Worm (Caenorhabditis elegans): ENCODE measurements around the gene C44C10.11.
A peak's percentile ranks its signal among the peaks of the same experiment; 100 is the strongest.

Gene C44C10.11

DNA sequence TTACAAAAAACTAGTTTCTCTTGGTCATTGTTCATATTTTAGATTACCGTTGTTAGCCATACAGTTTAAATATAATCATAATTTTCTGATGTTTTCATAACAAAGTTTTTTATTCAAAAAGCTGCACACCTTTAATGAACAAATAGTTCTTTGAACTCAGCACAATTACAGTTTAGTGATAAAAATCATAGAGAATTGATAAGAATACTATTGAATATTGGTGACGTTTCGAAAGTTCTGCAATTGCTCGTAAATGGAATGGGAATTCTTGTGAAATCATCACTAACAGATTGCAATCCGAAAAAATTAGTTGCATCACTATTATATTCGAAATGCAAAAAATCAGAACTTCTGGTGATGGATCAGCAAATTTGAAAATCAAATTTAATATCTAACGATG lies 24.0 kb upstream of the C44C10.11 start:
- TF ChIP-seq tbx-8 (GFP tag; optimal IDR thresholded peaks at IDR 0.05) (no peak), lsy-2 (tag; optimal IDR thresholded peaks at IDR 0.05) (no peak), sem-2 (GFP tag; optimal IDR thresholded peaks at IDR 0.05) (no peak), elt-3 (tag; optimal IDR thresholded peaks at IDR 0.05) (no peak), ceh-39 (tag; optimal IDR thresholded peaks at IDR 0.05) (no peak), mls-2 (tag; optimal IDR thresholded peaks at IDR 0.05) (no peak), hlh-1 (tag; optimal IDR thresholded peaks at IDR 0.05) (no peak), zip-8 (tag; optimal IDR thresholded peaks at IDR 0.05) (no peak), pha-4 (tag; optimal IDR thresholded peaks at IDR 0.05) (no peak), nhr-76 (tag; optimal IDR thresholded peaks at IDR 0.05) (no peak), blmp-1 (tag; optimal IDR thresholded peaks at IDR 0.05) (no peak), cnd-1 (tag; optimal IDR thresholded peaks at IDR 0.05) (no peak), nhr-2 (tag; optimal IDR thresholded peaks at IDR 0.05) (no peak), elt-1 (tag; optimal IDR thresholded peaks at IDR 0.05; ENCODE audit: borderline replicate concordance, insufficient read depth) (no peak), ztf-11 (tag; optimal IDR thresholded peaks at IDR 0.05) (no peak)

DNA sequence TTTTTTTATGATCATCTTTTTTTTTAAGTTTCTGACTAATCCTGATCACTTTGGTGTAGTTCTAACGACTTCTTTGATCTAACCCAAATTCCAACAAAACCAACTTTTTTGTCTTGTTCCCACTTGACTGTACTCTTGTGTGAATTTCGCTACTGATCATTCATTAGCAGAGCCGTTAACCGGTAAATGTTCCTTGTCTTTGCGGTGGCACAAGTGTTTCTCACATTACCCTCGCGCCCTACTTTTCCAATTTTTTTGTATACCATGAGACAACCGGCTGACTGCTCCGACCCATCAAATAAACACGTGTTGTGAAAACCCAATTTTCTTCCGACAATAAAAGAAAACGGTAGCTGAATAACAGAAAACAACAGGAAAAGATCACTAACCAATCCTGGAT lies 22.6 kb upstream of the C44C10.11 start:
- TF ChIP-seq lsy-2 (tag; optimal IDR thresholded peaks at IDR 0.05) (no peak), sem-2 (GFP tag; optimal IDR thresholded peaks at IDR 0.05) (no peak), mab-5 (tag; optimal IDR thresholded peaks at IDR 0.05) (no peak), M03D4.4 (tag; optimal IDR thresholded peaks at IDR 0.05) (no peak), ces-1 (GFP tag; optimal IDR thresholded peaks at IDR 0.05) (no peak), nhr-12 (tag; optimal IDR thresholded peaks at IDR 0.05) (no peak), unc-62 (GFP tag; optimal IDR thresholded peaks at IDR 0.05) (no peak), ceh-39 (tag; optimal IDR thresholded peaks at IDR 0.05) (no peak), tbx-8 (GFP tag; optimal IDR thresholded peaks at IDR 0.05) (no peak), pha-4 (tag; optimal IDR thresholded peaks at IDR 0.05) (no peak), mls-2 (tag; optimal IDR thresholded peaks at IDR 0.05) (no peak), hlh-1 (tag; optimal IDR thresholded peaks at IDR 0.05) (no peak), snpc-4 (tag; optimal IDR thresholded peaks at IDR 0.05) (no peak), sptf-1 (tag; optimal IDR thresholded peaks at IDR 0.05) (no peak)

ce11 chrX:11727761-11728160 lies 17.6 kb upstream of the C44C10.11 start, which contains the start of the genes gst-42 and D1053.2:
Gene gst-42, minus strand, starts transcription at chrX:11727936.
Gene D1053.2, plus strand, starts transcription at chrX:11728151.
- TF ChIP-seq nhr-237 (tag; optimal IDR thresholded peaks at IDR 0.05): no peak
- no peak for TF ChIP-seq ceh-39 (tag; optimal IDR thresholded peaks at IDR 0.05)
- no peak for TF ChIP-seq blmp-1 (tag; optimal IDR thresholded peaks at IDR 0.05)
- TF ChIP-seq mls-2 (tag; optimal IDR thresholded peaks at IDR 0.05): no peak
- no peak for TF ChIP-seq snpc-4 (tag; optimal IDR thresholded peaks at IDR 0.05)
- no peak for TF ChIP-seq pha-4 (tag; optimal IDR thresholded peaks at IDR 0.05)
- TF ChIP-seq lin-13 (tag; optimal IDR thresholded peaks at IDR 0.05): no peak
- TF ChIP-seq ham-2 (GFP tag; optimal IDR thresholded peaks at IDR 0.05): no peak
- no peak for TF ChIP-seq zip-8 (tag; optimal IDR thresholded peaks at IDR 0.05)
- TF ChIP-seq hlh-1 (tag; optimal IDR thresholded peaks at IDR 0.05): no peak
- no peak for TF ChIP-seq drap-1 (GFP tag; optimal IDR thresholded peaks at IDR 0.05)
- no peak for TF ChIP-seq flh-1 (GFP tag; optimal IDR thresholded peaks at IDR 0.05)
- no peak for TF ChIP-seq cnd-1 (tag; optimal IDR thresholded peaks at IDR 0.05)
- TF ChIP-seq mep-1 (tag; optimal IDR thresholded peaks at IDR 0.05): no peak
- no peak for TF ChIP-seq tbx-8 (GFP tag; optimal IDR thresholded peaks at IDR 0.05)
- no peak for TF ChIP-seq ceh-43 (GFP tag; optimal IDR thresholded peaks at IDR 0.05)
- TF ChIP-seq unc-120 (tag; optimal IDR thresholded peaks at IDR 0.05; ENCODE audit: poor library complexity, severe bottlenecking): no peak
- no peak for TF ChIP-seq lin-32 (GFP tag; optimal IDR thresholded peaks at IDR 0.05)
- TF ChIP-seq ceh-83 (GFP tag; optimal IDR thresholded peaks at IDR 0.05): no peak

DNA sequence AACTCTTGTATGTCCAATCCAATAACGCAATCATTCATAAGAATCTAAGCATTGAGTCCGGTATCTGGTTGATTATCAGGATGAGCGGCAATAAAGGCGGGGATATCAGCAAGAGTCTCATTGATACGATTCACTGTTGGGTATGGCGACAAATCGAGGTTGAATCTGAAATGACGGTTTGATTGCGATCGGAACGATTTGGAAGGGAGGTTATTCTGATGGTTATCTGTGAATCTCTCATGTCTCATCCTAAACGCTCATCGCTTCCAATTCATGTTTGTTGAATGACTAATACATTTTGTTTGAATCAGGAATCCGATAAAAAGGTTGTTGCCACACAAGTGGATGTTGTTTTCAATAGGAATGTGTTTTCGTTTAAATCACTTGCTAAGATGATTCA lies 16.3 kb upstream of the C44C10.11 start:
- TF ChIP-seq elt-1 (tag; optimal IDR thresholded peaks at IDR 0.05; ENCODE audit: borderline replicate concordance, insufficient read depth) (peak; percentile 97), hlh-1 (tag; optimal IDR thresholded peaks at IDR 0.05) (no peak), ham-2 (GFP tag; optimal IDR thresholded peaks at IDR 0.05) (peak; percentile 49)

DNA sequence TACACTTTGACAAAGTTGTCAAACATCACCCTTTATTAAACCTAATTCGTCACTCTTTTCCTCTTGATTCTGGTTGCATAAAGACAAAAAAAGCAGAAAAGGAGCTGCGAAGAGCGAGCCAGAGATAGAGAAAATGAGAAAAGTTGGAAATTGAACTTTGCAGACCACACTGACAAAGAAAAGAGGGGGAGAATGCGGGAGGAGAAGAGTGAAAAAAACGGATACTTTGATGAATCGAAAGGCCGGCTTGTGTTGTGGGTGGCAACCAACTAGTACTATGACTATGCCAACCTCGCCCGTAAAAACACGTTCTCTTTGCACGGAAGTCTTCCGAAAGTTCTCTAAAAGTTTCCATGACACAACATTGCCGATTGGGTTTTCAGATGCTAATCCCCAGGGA lies 15.5 kb upstream of the C44C10.11 start:
- TF ChIP-seq bed-3 (GFP tag; optimal IDR thresholded peaks at IDR 0.05) (no peak), sptf-1 (tag; optimal IDR thresholded peaks at IDR 0.05) (no peak), ceh-43 (GFP tag; optimal IDR thresholded peaks at IDR 0.05) (no peak), mls-2 (tag; optimal IDR thresholded peaks at IDR 0.05) (no peak), ceh-83 (GFP tag; optimal IDR thresholded peaks at IDR 0.05) (no peak), hlh-1 (tag; optimal IDR thresholded peaks at IDR 0.05) (no peak), ztf-11 (tag; optimal IDR thresholded peaks at IDR 0.05) (no peak), unc-62 (GFP tag; optimal IDR thresholded peaks at IDR 0.05) (no peak), nhr-76 (tag; optimal IDR thresholded peaks at IDR 0.05) (no peak), mep-1 (tag; optimal IDR thresholded peaks at IDR 0.05) (no peak), sem-2 (GFP tag; optimal IDR thresholded peaks at IDR 0.05) (no peak), blmp-1 (tag; optimal IDR thresholded peaks at IDR 0.05) (no peak), snpc-4 (tag; optimal IDR thresholded peaks at IDR 0.05) (no peak), lsy-2 (tag; optimal IDR thresholded peaks at IDR 0.05) (no peak), lin-32 (GFP tag; optimal IDR thresholded peaks at IDR 0.05) (no peak), drap-1 (GFP tag; optimal IDR thresholded peaks at IDR 0.05) (no peak), nhr-2 (tag; optimal IDR thresholded peaks at IDR 0.05) (no peak), elt-1 (tag; optimal IDR thresholded peaks at IDR 0.05; ENCODE audit: borderline replicate concordance, insufficient read depth) (no peak), M03D4.4 (tag; optimal IDR thresholded peaks at IDR 0.05) (no peak), flh-1 (GFP tag; optimal IDR thresholded peaks at IDR 0.05) (no peak)

Measured in whole organism, mixed stage, embryonic.